Fruit fly (Drosophila melanogaster): ENCODE results near the gene brk.
A peak's percentile ranks its signal among the peaks of the same experiment; 100 is the strongest.

The brk gene

DNA sequence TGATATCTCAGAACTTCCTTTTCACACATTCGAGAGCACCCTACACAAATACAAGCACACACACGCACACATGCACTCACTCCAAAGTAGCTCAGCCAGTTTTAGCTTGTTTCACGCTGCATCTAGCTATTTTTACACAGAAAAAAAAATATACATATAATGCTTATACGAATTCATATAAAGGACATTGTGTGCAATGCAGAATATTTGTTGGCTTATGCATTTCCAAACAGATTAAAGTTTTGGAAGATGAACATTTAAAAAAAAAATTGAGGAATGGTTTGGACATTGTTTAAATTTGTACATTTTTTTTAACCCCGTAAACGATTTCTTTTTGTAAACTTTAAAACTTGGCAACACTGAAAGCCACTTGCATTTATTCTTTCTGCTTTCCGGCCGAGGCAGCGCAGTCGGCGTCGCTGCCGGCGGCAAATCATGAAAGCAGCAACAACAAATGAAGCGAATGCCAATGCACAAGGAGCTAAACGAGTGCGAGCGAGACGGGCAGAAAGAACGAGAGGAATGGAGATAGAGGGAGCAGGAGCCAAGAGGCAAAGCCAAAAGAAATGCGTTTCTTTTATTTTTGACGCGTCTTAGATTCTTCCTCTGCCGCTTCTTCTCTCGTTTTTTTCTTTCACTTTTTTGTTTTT is 11.4 kb downstream of the brk start (continued):
- TF ChIP-seq Ssrp (tag; optimal IDR thresholded peaks at IDR 0.05): peak; percentile 93
- TF ChIP-seq CG31365 (tag; optimal IDR thresholded peaks at IDR 0.05): no peak
- no peak for TF ChIP-seq hbn (GFP tag; IDR thresholded peaks at IDR 0.05; ENCODE audit: partially characterized antibody)
- peak; percentile 37; the same call in 1 of the 3 replicates for TF ChIP-seq tgo (GFP tag; IDR thresholded peaks at IDR 0.05)
- no peak for TF ChIP-seq Hr39 (optimal IDR thresholded peaks at IDR 0.05)
- peak; percentile 56 for TF ChIP-seq CG10462 (GFP tag; optimal IDR thresholded peaks at IDR 0.05)
- peak; percentile 37; the same call in 1 of the 2 replicates for TF ChIP-seq CG8765 (GFP tag; IDR thresholded peaks at IDR 0.05)
- no peak for TF ChIP-seq yki (optimal IDR thresholded peaks at IDR 0.05)
- TF ChIP-seq jing (GFP tag; optimal IDR thresholded peaks at IDR 0.05): peak; percentile 74
- no peak for TF ChIP-seq usp (GFP tag; optimal IDR thresholded peaks at IDR 0.05)
- peak; percentile 72 for TF ChIP-seq Hr3 (GFP tag; optimal IDR thresholded peaks at IDR 0.05)
- TF ChIP-seq slp2 (GFP tag; optimal IDR thresholded peaks at IDR 0.05): peak; percentile 62
- peak; percentile 50 for TF ChIP-seq fd64A (GFP tag; optimal IDR thresholded peaks at IDR 0.05)
- TF ChIP-seq CG8281 (tag; optimal IDR thresholded peaks at IDR 0.05): peak; percentile 25
- peak; percentile 75 for TF ChIP-seq CG10959 (GFP tag; IDR thresholded peaks at IDR 0.05)
- TF ChIP-seq Ptx1 (GFP tag; IDR thresholded peaks at IDR 0.05): peak; percentile 56
- TF ChIP-seq CG12071 (GFP tag; optimal IDR thresholded peaks at IDR 0.05): no peak
- TF ChIP-seq inv (GFP tag; IDR thresholded peaks at IDR 0.05; ENCODE audit: partially characterized antibody): no peak
- TF ChIP-seq dati (GFP tag; IDR thresholded peaks at IDR 0.05): 0 out of 2 replicates have a peak, but pooled peaks have one; percentile 21
- no peak for TF ChIP-seq cas (GFP tag; IDR thresholded peaks at IDR 0.05)
- no peak for TF ChIP-seq Nf-YA (GFP tag; IDR thresholded peaks at IDR 0.05)
- no peak for TF ChIP-seq HLH4C (GFP tag; IDR thresholded peaks at IDR 0.05; ENCODE audit: partially characterized antibody)
- peak; percentile 39; the same call in 1 of the 2 replicates for TF ChIP-seq E2f2 (GFP tag; IDR thresholded peaks at IDR 0.05)
- TF ChIP-seq CG4424 (GFP tag; optimal IDR thresholded peaks at IDR 0.05): peak; percentile 84
- TF ChIP-seq CG10267 (tag; optimal IDR thresholded peaks at IDR 0.05): peak; percentile 85
- peak; percentile 30 for TF ChIP-seq Neu2 (GFP tag; optimal IDR thresholded peaks at IDR 0.05; ENCODE audit: borderline replicate concordance)
- no peak for TF ChIP-seq Bgb (GFP tag; IDR thresholded peaks at IDR 0.05; ENCODE audit: partially characterized antibody)
- peak; percentile 61 for TF ChIP-seq ac (GFP tag; optimal IDR thresholded peaks at IDR 0.05)
- peak; percentile 90 for TF ChIP-seq CG17361 (GFP tag; IDR thresholded peaks at IDR 0.05)
- TF ChIP-seq Oli (tag; optimal IDR thresholded peaks at IDR 0.05): peak; percentile 85
- no peak for TF ChIP-seq CG4854 (GFP tag; optimal IDR thresholded peaks at IDR 0.05)
- TF ChIP-seq Atf-2 (GFP tag; optimal IDR thresholded peaks at IDR 0.05): peak; percentile 72
- TF ChIP-seq Rx (GFP tag; IDR thresholded peaks at IDR 0.05): peak; percentile 54
- TF ChIP-seq grn (GFP tag; optimal IDR thresholded peaks at IDR 0.05): no peak
- TF ChIP-seq odd (GFP tag; optimal IDR thresholded peaks at IDR 0.05): peak; percentile 10
- peak; percentile 77 for TF ChIP-seq CG30431 (GFP tag; optimal IDR thresholded peaks at IDR 0.05)
- no peak for TF ChIP-seq insv (GFP tag; optimal IDR thresholded peaks at IDR 0.05)
- no peak for TF ChIP-seq C15 (GFP tag; IDR thresholded peaks at IDR 0.05)
- TF ChIP-seq CG3163 (GFP tag; optimal IDR thresholded peaks at IDR 0.05): peak; percentile 53
- TF ChIP-seq esg (GFP tag; conservative IDR thresholded peaks at IDR 0.05): peak; percentile 44
- TF ChIP-seq CG30403 (GFP tag; optimal IDR thresholded peaks at IDR 0.05): peak; percentile 84
- TF ChIP-seq Stat92E (GFP tag; optimal IDR thresholded peaks at IDR 0.05): no peak
- TF ChIP-seq gfzf (GFP tag; optimal IDR thresholded peaks at IDR 0.05): no peak
- no peak for TF ChIP-seq sqz (GFP tag; optimal IDR thresholded peaks at IDR 0.05)
- TF ChIP-seq CG17328 (GFP tag; IDR thresholded peaks at IDR 0.05): peak; percentile 74
- TF ChIP-seq CG3838 (GFP tag; optimal IDR thresholded peaks at IDR 0.05): peak; percentile 30
- peak; percentile 59 for TF ChIP-seq Usf (GFP tag; optimal IDR thresholded peaks at IDR 0.05)
- no peak for TF ChIP-seq Dp (GFP tag; optimal IDR thresholded peaks at IDR 0.05)
- TF ChIP-seq CG4404 (GFP tag; IDR thresholded peaks at IDR 0.05): peak; percentile 70
- TF ChIP-seq CG1603 (tag; optimal IDR thresholded peaks at IDR 0.05): peak; percentile 60
- TF ChIP-seq CG1792 (GFP tag; optimal IDR thresholded peaks at IDR 0.05): peak; percentile 16
